Fruit fly (Drosophila melanogaster) whole organism: ENCODE measurements around the gene CG12259.

Experiments
- CG8478 ChIP-seq: fragments of >200 bp; optimal IDR thresholded peaks from 2 replicates; lab custom pipeline; 2018; ENCODE audit warnings: inconsistent platforms
- pan ChIP-seq: fragments of >200 bp; optimal IDR thresholded peaks from 2 replicates; lab custom pipeline; 2017
- psq ChIP-seq: fragments of >200 bp; optimal IDR thresholded peaks from 2 replicates; lab custom pipeline; 2017
- usp ChIP-seq: fragments of >200 bp; optimal IDR thresholded peaks from 2 replicates; lab custom pipeline; 2017; ENCODE audit warnings: missing biosample characterization, missing genetic modification characterization, mixed read lengths

- TF ChIP-seq psq (lab: Kevin White, UChicago) (no peak), usp (GFP tag; lab: Kevin White, UChicago) (no peak), pan (peak; percentile 4), CG8478 (lab: Kevin White, UChicago) (no peak)
Measured at dm6 chr3R:27946555-27947204, 25.8 kb upstream of the CG12259 start.
